Fruit fly (Drosophila melanogaster) whole organism, embryonic: ENCODE measurements around the gene lab.

Experiments
- Adf1 ChIP-seq: fragments of 200-800 bp; sonication (Bioruptor generic); IDR thresholded peaks from 2 replicates; pipeline ENCODE4 v1.3.6; 2022; ENCODE audit warnings: missing biosample characterization, missing genetic modification characterization
- Awh ChIP-seq: fragments of 200-800 bp; sonication (Bioruptor generic); IDR thresholded peaks from 2 replicates; pipeline ENCODE4, ENCODE4 v1.3.6; 2022; ENCODE audit warnings: missing biosample characterization, missing genetic modification characterization
- CG10321 ChIP-seq: fragments of 200-800 bp; sonication (Bioruptor generic); IDR thresholded peaks from 2 replicates; pipeline ENCODE4 v1.3.6; 2022; ENCODE audit warnings: missing biosample characterization, missing genetic modification characterization
- CG11093 ChIP-seq: fragments of 200-800 bp; sonication (Bioruptor generic); IDR thresholded peaks from 3 replicates; pipeline ENCODE4 v1.3.6; 2022; ENCODE audit warnings: missing biosample characterization, missing genetic modification characterization
- CG15479 ChIP-seq: fragments of 200-800 bp; sonication (Bioruptor generic); optimal IDR thresholded peaks from 3 replicates; lab custom pipeline; 2019; ENCODE audit warnings: missing biosample characterization, mild to moderate bottlenecking, missing genetic modification characterization, moderate library complexity
- CG18619 ChIP-seq: fragments of 200-800 bp; sonication (Bioruptor generic); optimal IDR thresholded peaks from 3 replicates; lab custom pipeline; 2017; ENCODE audit warnings: missing biosample characterization, mild to moderate bottlenecking, missing genetic modification characterization
- CG2199 ChIP-seq: fragments of 200-800 bp; sonication (Bioruptor generic); IDR thresholded peaks from 3 replicates; pipeline ENCODE4 v1.3.6; 2022; ENCODE audit warnings: missing biosample characterization, missing genetic modification characterization
- CG2202 ChIP-seq: fragments of 200-800 bp; sonication (Bioruptor generic); optimal IDR thresholded peaks from 2 replicates; lab custom pipeline; 2018; ENCODE audit warnings: missing biosample characterization, mild to moderate bottlenecking, missing genetic modification characterization
- CG33557 ChIP-seq: fragments of 200-800 bp; sonication (Bioruptor generic); optimal IDR thresholded peaks from 2 replicates; lab custom pipeline; 2019; ENCODE audit warnings: missing biosample characterization, mild to moderate bottlenecking, missing genetic modification characterization, moderate library complexity
- CG34224 ChIP-seq: fragments of 200-800 bp; sonication (Bioruptor generic); IDR thresholded peaks from 3 replicates; pipeline ENCODE4 v1.3.6; 2022; ENCODE audit warnings: missing biosample characterization, missing genetic modification characterization; ENCODE audit not compliant: partially characterized antibody
- CG34422 ChIP-seq: fragments of 200-800 bp; sonication (Bioruptor generic); IDR thresholded peaks from 3 replicates; pipeline ENCODE4 v1.3.6; 2022; ENCODE audit warnings: missing biosample characterization, missing genetic modification characterization
- CG3995 ChIP-seq: fragments of 200-800 bp; sonication (Bioruptor generic); optimal IDR thresholded peaks from 3 replicates; lab custom pipeline; 2016; ENCODE audit warnings: missing biosample characterization, missing genetic modification characterization
- CG8478 ChIP-seq: fragments of >200 bp; optimal IDR thresholded peaks from 2 replicates; lab custom pipeline; 2018
- Deaf1 ChIP-seq: fragments of 200-800 bp; optimal IDR thresholded peaks from 3 replicates; lab custom pipeline; 2019; ENCODE audit warnings: missing biosample characterization, mild to moderate bottlenecking, missing genetic modification characterization, moderate library complexity
- GATAe ChIP-seq: fragments of 200-800 bp; sonication (Bioruptor generic); conservative IDR thresholded peaks from 2 replicates; pipeline ENCODE4 v1.3.6; 2022; ENCODE audit warnings: missing biosample characterization, missing genetic modification characterization
- HLHmδ ChIP-seq: fragments of 200-800 bp; sonication (Bioruptor generic); optimal IDR thresholded peaks from 2 replicates; lab custom pipeline; 2018; ENCODE audit warnings: missing biosample characterization, mild to moderate bottlenecking, missing genetic modification characterization, moderate library complexity
- HmgZ ChIP-seq: fragments of 200-800 bp; sonication (Bioruptor generic); optimal IDR thresholded peaks from 2 replicates; lab custom pipeline; 2018; ENCODE audit warnings: missing biosample characterization, mild to moderate bottlenecking, missing genetic modification characterization
- Jarid2 ChIP-seq: fragments of 200-800 bp; sonication (Bioruptor generic); optimal IDR thresholded peaks from 3 replicates; lab custom pipeline; 2017; ENCODE audit warnings: mild to moderate bottlenecking, missing biosample characterization, missing genetic modification reagents, missing genetic modification characterization
- Med ChIP-seq: fragments of 200-800 bp; sonication (Bioruptor generic); peaks from one replicate; lab custom pipeline; 2016; ENCODE audit warnings: missing biosample characterization, missing genetic modification characterization, mild to moderate bottlenecking, inconsistent platforms, moderate library complexity
- Nf-YB ChIP-seq: fragments of 200-800 bp; sonication (Bioruptor generic); optimal IDR thresholded peaks from 3 replicates; lab custom pipeline; 2019; ENCODE audit warnings: missing biosample characterization, mild to moderate bottlenecking, missing genetic modification characterization, moderate library complexity
- Nf-YC ChIP-seq: fragments of 200-800 bp; optimal IDR thresholded peaks from 3 replicates; lab custom pipeline; 2019; ENCODE audit warnings: missing biosample characterization, mild to moderate bottlenecking, missing genetic modification characterization, moderate library complexity
- Opbp ChIP-seq: fragments of 200-800 bp; sonication (Bioruptor generic); IDR thresholded peaks from 3 replicates; pipeline ENCODE4 v1.3.6; 2022; ENCODE audit warnings: missing biosample characterization, missing genetic modification characterization; ENCODE audit not compliant: partially characterized antibody
- Optix ChIP-seq: fragments of 200-800 bp; sonication (Bioruptor generic); IDR thresholded peaks from 3 replicates; pipeline ENCODE4 v1.3.6; 2022; ENCODE audit warnings: missing biosample characterization, missing genetic modification characterization
- Scr ChIP-seq: fragments of 200-800 bp; sonication (Bioruptor generic); IDR thresholded peaks from 2 replicates; pipeline ENCODE4 v1.3.6; 2022; ENCODE audit warnings: missing biosample characterization, missing genetic modification characterization; ENCODE audit not compliant: partially characterized antibody
- ato ChIP-seq: fragments of 200-800 bp; sonication (Bioruptor generic); IDR thresholded peaks from 2 replicates; pipeline ENCODE4 v1.3.6; 2022; ENCODE audit warnings: missing biosample characterization, missing genetic modification characterization; ENCODE audit not compliant: partially characterized antibody
- bbx ChIP-seq: fragments of 200-800 bp; sonication (Bioruptor generic); IDR thresholded peaks from 2 replicates; pipeline ENCODE4 v1.3.6; 2022; ENCODE audit warnings: missing biosample characterization, missing genetic modification characterization; ENCODE audit not compliant: partially characterized antibody
- cg ChIP-seq: fragments of 200-800 bp; sonication (Bioruptor generic); optimal IDR thresholded peaks from 3 replicates; lab custom pipeline; 2019; ENCODE audit warnings: missing biosample characterization, mild to moderate bottlenecking, missing genetic modification characterization, moderate library complexity
- chinmo ChIP-seq: fragments of 200-800 bp; sonication (Bioruptor generic); IDR thresholded peaks from 4 replicates; pipeline ENCODE4 v1.3.6; 2022; ENCODE audit warnings: missing biosample characterization, missing genetic modification characterization; ENCODE audit not compliant: partially characterized antibody
- crol ChIP-seq: fragments of 200-800 bp; sonication (Bioruptor generic); IDR thresholded peaks from 2 replicates; pipeline ENCODE4 v1.3.6; 2022; ENCODE audit warnings: missing biosample characterization, missing genetic modification characterization
- gcm ChIP-seq: fragments of 200-800 bp; sonication (Bioruptor generic); optimal IDR thresholded peaks from 2 replicates; lab custom pipeline; 2019; ENCODE audit warnings: missing biosample characterization, mild to moderate bottlenecking, missing genetic modification characterization, moderate library complexity
- grn ChIP-seq: fragments of 200-800 bp; sonication (Bioruptor generic); optimal IDR thresholded peaks from 3 replicates; lab custom pipeline; 2017; ENCODE audit warnings: missing biosample characterization, missing genetic modification characterization
- jing ChIP-seq: fragments of 200-800 bp; sonication (Bioruptor generic); optimal IDR thresholded peaks from 2 replicates; lab custom pipeline; 2018; ENCODE audit warnings: missing biosample characterization, mild to moderate bottlenecking, missing genetic modification characterization
- kay ChIP-seq: fragments of 200-800 bp; sonication (Bioruptor generic); optimal IDR thresholded peaks from 2 replicates; lab custom pipeline; 2016; ENCODE audit warnings: missing biosample characterization, missing genetic modification characterization
- kni ChIP-seq: fragments of 200-800 bp; sonication (Bioruptor generic); optimal IDR thresholded peaks from 3 replicates; lab custom pipeline; 2017; ENCODE audit warnings: mild to moderate bottlenecking, missing biosample characterization, missing genetic modification reagents, missing genetic modification characterization
- lab ChIP-seq: fragments of 200-800 bp; sonication (Bioruptor generic); optimal IDR thresholded peaks from 3 replicates; lab custom pipeline; 2017; ENCODE audit warnings: missing biosample characterization, missing genetic modification characterization, mild to moderate bottlenecking, moderate library complexity, missing genetic modification reagents
- nerfin-1 ChIP-seq: fragments of 200-800 bp; sonication (Bioruptor generic); optimal IDR thresholded peaks from 3 replicates; lab custom pipeline; 2019; ENCODE audit warnings: missing biosample characterization, mild to moderate bottlenecking, missing genetic modification characterization, moderate library complexity
- odd ChIP-seq: fragments of 200-800 bp; sonication (Bioruptor generic); optimal IDR thresholded peaks from 2 replicates; lab custom pipeline; 2017; ENCODE audit warnings: missing biosample characterization, mild to moderate bottlenecking, missing genetic modification characterization
- otp ChIP-seq: fragments of 200-800 bp; sonication (Bioruptor generic); IDR thresholded peaks from 3 replicates; pipeline ENCODE4, ENCODE4 v1.3.6; 2022; ENCODE audit warnings: missing biosample characterization, missing genetic modification characterization
- pb ChIP-seq: fragments of 200-800 bp; sonication (Bioruptor generic); optimal IDR thresholded peaks from 3 replicates; lab custom pipeline; 2016; ENCODE audit warnings: missing biosample characterization, missing genetic modification characterization
- pros ChIP-seq: fragments of 200-800 bp; sonication (Bioruptor generic); optimal IDR thresholded peaks from 3 replicates; lab custom pipeline; 2019; ENCODE audit warnings: missing biosample characterization, mild to moderate bottlenecking, missing genetic modification characterization, moderate library complexity
- sens ChIP-seq: fragments of 200-800 bp; sonication (Bioruptor generic); peaks from one replicate; lab custom pipeline; 2016; ENCODE audit warnings: missing biosample characterization, missing genetic modification characterization
- seq ChIP-seq: fragments of 200-800 bp; sonication (Bioruptor generic); IDR thresholded peaks from 2 replicates; pipeline ENCODE4 v1.3.6; 2022; ENCODE audit warnings: missing biosample characterization, missing genetic modification characterization
- sim ChIP-seq: fragments of 200-800 bp; sonication (Bioruptor generic); IDR thresholded peaks from 2 replicates; pipeline ENCODE4 v1.3.6; 2022; ENCODE audit warnings: missing biosample characterization, missing genetic modification characterization
- slbo ChIP-seq: fragments of 200-800 bp; sonication (Bioruptor generic); IDR thresholded peaks from 2 replicates; pipeline ENCODE4 v1.3.6; 2022; ENCODE audit warnings: missing biosample characterization, missing genetic modification characterization
- sna ChIP-seq: fragments of 200-800 bp; sonication (Bioruptor generic); IDR thresholded peaks from 2 replicates; pipeline ENCODE4 v1.3.6; 2022; ENCODE audit warnings: missing biosample characterization, missing genetic modification characterization; ENCODE audit not compliant: partially characterized antibody
- sqz ChIP-seq: fragments of 200-800 bp; sonication (Bioruptor generic); optimal IDR thresholded peaks from 3 replicates; lab custom pipeline; 2018; ENCODE audit warnings: missing biosample characterization, mild to moderate bottlenecking, missing genetic modification characterization
- tll ChIP-seq, 2 experiments: fragments of 200-800 bp in 1 of 2; fragments of >200 bp in 1 of 2; sonication (Bioruptor generic) in 1 of 2; optimal IDR thresholded peaks; 2 replicates each; lab custom pipeline; 2017 to 2019; ENCODE audit warnings: missing biosample characterization in 2 of 2, missing genetic modification characterization in 2 of 2, mild to moderate bottlenecking in 1 of 2, moderate library complexity in 1 of 2
- vvl ChIP-seq: fragments of 200-800 bp; sonication (Bioruptor generic); IDR thresholded peaks from 2 replicates; pipeline ENCODE4 v1.3.6; 2022; ENCODE audit warnings: missing biosample characterization, missing genetic modification characterization
- zen ChIP-seq: fragments of 200-800 bp; sonication (Bioruptor generic); optimal IDR thresholded peaks from 3 replicates; lab custom pipeline; 2018; ENCODE audit warnings: missing biosample characterization, mild to moderate bottlenecking, missing genetic modification characterization, moderate library complexity

Gene lab

DNA sequence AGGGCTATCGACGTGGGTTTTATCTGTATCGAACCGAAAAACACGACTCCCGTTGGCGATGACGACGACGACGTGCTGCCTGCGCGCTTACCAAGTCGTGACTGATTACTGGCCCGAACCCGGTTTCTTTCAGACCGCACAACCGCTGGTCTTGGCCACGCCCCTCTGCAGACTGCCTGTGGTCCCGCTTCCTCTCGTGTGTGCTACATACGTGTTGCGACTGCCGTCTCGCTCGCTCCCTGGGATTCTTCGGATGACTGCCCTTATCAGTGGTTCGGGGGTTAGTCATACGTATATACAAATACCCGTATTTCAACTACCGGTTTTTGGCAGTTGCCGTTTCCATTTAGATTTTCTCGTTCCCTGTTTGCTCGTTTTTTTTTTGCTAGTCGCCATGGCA lies at the start of gene lab:
lab (minus strand) TSS at position 111 of the 400 bp plus-strand sequence.
- TF ChIP-seq HLHmδ (GFP tag; lab: Kevin White, UChicago), result peak; percentile 61
- TF ChIP-seq zen (tag; lab: Kevin White, UChicago), result peak; percentile 10
- TF ChIP-seq Opbp (GFP tag; lab: Robert Waterston, UW), result 0 out of 3 replicates have a peak, but pooled peaks have one; percentile 54
- TF ChIP-seq sim (GFP tag; lab: Robert Waterston, UW), result 0 out of 2 replicates have a peak, but pooled peaks have one; percentile 24
- TF ChIP-seq sna (GFP tag; lab: Robert Waterston, UW), result no peak
- TF ChIP-seq CG2199 (GFP tag; lab: Robert Waterston, UW), result peak; percentile 78; the same call in 2 of the 3 replicates
- peak; percentile 85 for TF ChIP-seq lab
- TF ChIP-seq Deaf1, result peak; percentile 89
- TF ChIP-seq otp (GFP tag; lab: Robert Waterston, UW), result no peak
- TF ChIP-seq Jarid2 (GFP tag; lab: Kevin White, UChicago), result peak; percentile 92
- TF ChIP-seq Awh (GFP tag; lab: Robert Waterston, UW), result no peak
- peak; percentile 45 for TF ChIP-seq cg
- TF ChIP-seq Optix (GFP tag; lab: Robert Waterston, UW), result no peak
- no peak for TF ChIP-seq CG33557 (GFP tag; lab: Kevin White, UChicago)
- TF ChIP-seq GATAe, result peak; percentile 71
- TF ChIP-seq jing (GFP tag; lab: Kevin White, UChicago), result peak; percentile 14
- peak; percentile 68 for TF ChIP-seq Med (GFP tag; lab: Kevin White, UChicago)
- peak; percentile 33 for TF ChIP-seq pros
- no peak for TF ChIP-seq slbo (GFP tag; lab: Robert Waterston, UW)
- peak; percentile 89 for TF ChIP-seq CG8478
- peak in 1 of 2 experiments; percentile 45 for TF ChIP-seq tll (GFP tag; optimal IDR thresholded peaks at IDR 0.05; lab: Kevin White, UChicago)
- TF ChIP-seq Nf-YB (GFP tag; lab: Kevin White, UChicago), result peak; percentile 97
- TF ChIP-seq Adf1 (GFP tag; lab: Robert Waterston, UW), result 0 out of 2 replicates have a peak, but pooled peaks have one; percentile 10
- TF ChIP-seq ato (GFP tag; lab: Robert Waterston, UW), result 0 out of 2 replicates have a peak, but pooled peaks have one; percentile 27
- TF ChIP-seq nerfin-1, result no peak
- TF ChIP-seq CG2202 (tag; lab: Kevin White, UChicago), result no peak
- 0 out of 2 replicates have a peak, but pooled peaks have one; percentile 21 for TF ChIP-seq vvl (GFP tag; lab: Robert Waterston, UW)
- peak; percentile 4 for TF ChIP-seq CG3995 (GFP tag; lab: Kevin White, UChicago)
- TF ChIP-seq gcm (GFP tag; lab: Kevin White, UChicago), result peak; percentile 91
- TF ChIP-seq grn, result peak; percentile 28
- TF ChIP-seq seq (GFP tag; lab: Robert Waterston, UW), result peak; percentile 73; the same call in 1 of the 2 replicates
- TF ChIP-seq Scr, result 0 out of 2 replicates have a peak, but pooled peaks have one; percentile 17
- peak; percentile 67 for TF ChIP-seq sqz (GFP tag; lab: Kevin White, UChicago)
- peak; percentile 76 for TF ChIP-seq kay (GFP tag; lab: Kevin White, UChicago)
- peak; percentile 99 for TF ChIP-seq CG10321 (GFP tag; lab: Robert Waterston, UW)
- TF ChIP-seq CG11093 (GFP tag; lab: Robert Waterston, UW), result no peak
- no peak; the same call in 2 of the 3 replicates for TF ChIP-seq CG34224
- TF ChIP-seq Nf-YC, result peak; percentile 98
- 0 out of 2 replicates have a peak, but pooled peaks have one; percentile 15 for TF ChIP-seq bbx (GFP tag; lab: Robert Waterston, UW)
- peak; percentile 62 for TF ChIP-seq sens (GFP tag; lab: Kevin White, UChicago)
- peak; percentile 32; the same call in 1 of the 3 replicates for TF ChIP-seq CG34422 (GFP tag; lab: Robert Waterston, UW)
- TF ChIP-seq odd (GFP tag; lab: Kevin White, UChicago), result peak; percentile 10
- TF ChIP-seq HmgZ (tag; lab: Kevin White, UChicago), result peak; percentile 40
- TF ChIP-seq CG18619 (GFP tag; lab: Kevin White, UChicago), result no peak
- peak; percentile 61 for TF ChIP-seq CG15479 (GFP tag; lab: Kevin White, UChicago)
- peak; percentile 31; the same call in 1 of the 4 replicates for TF ChIP-seq chinmo (GFP tag; lab: Robert Waterston, UW)
- TF ChIP-seq pb (GFP tag; lab: Kevin White, UChicago), result peak; percentile 10
- peak; percentile 23 for TF ChIP-seq kni (GFP tag; lab: Kevin White, UChicago)
- peak; percentile 50 for TF ChIP-seq crol (GFP tag; lab: Robert Waterston, UW)
